Worm (Caenorhabditis elegans) whole organism, L4/young adult: ENCODE results near the gene mam-1.

Experiments
- W03F9.2 ChIP-seq: fragments of 150-350 bp; optimal IDR thresholded peaks from 2 replicates; lab custom pipeline; 2014; ENCODE audit warnings: missing biosample characterization, missing genetic modification characterization
- dao-5 ChIP-seq: sonication (generic microtip); optimal IDR thresholded peaks from 2 replicates; lab custom pipeline; 2016; ENCODE audit warnings: missing genotype, missing genetic modification characterization, moderate library complexity, missing compliant biosample characterization
- him-1 ChIP-seq: sonication (generic microtip); optimal IDR thresholded peaks from 2 replicates; lab custom pipeline; 2016; ENCODE audit warnings: missing genotype, missing genetic modification reagents, missing genetic modification characterization, missing compliant biosample characterization

DNA sequence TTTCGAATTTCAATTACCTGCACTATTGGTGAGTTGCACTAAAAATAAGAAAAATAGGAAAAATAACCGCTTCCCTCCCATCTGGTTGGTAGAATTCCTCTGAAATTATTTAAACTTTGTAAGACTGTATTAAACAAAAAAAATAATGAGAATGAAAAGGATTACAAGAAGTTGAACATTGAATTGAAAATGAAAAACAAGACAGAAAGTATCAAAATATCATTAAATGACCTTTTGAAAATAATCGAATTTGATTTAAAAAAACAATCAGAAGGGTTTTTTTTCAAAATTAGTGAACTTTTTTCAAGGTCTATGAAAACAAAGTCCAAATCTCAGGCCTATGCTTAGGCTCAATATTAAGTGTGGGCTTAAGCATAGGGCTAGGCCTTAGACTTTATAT, 36.8 kb downstream of the mam-1 start, which contains the start of gene igcm-1:
- TF ChIP-seq W03F9.2 (tag; lab: Kevin White, UChicago) = no peak
- TF ChIP-seq him-1 (tag; lab: Kevin White, UChicago) = no peak
- no peak for TF ChIP-seq dao-5 (tag; lab: Kevin White, UChicago)
